Fruit fly (Drosophila melanogaster) whole organism, embryonic: Measurements from ENCODE around the gene CG42512.
A peak's percentile ranks its signal among the peaks of the same experiment; 100 is the strongest.

Experiments
- Antp ChIP-seq: fragments of 200-800 bp; sonication (Bioruptor generic); optimal IDR thresholded peaks from 3 replicates; lab custom pipeline; 2016; ENCODE audit warnings: missing biosample characterization, missing genetic modification characterization
- B-H1 ChIP-seq: fragments of 200-800 bp; sonication (Bioruptor generic); IDR thresholded peaks from 3 replicates; pipeline ENCODE4 v1.3.6; 2022; ENCODE audit warnings: missing biosample characterization, missing genetic modification characterization
- Blimp-1 ChIP-seq: fragments of 200-800 bp; sonication (Bioruptor generic); optimal IDR thresholded peaks from 3 replicates; lab custom pipeline; 2018; ENCODE audit warnings: missing biosample characterization, missing genetic modification characterization, mild to moderate bottlenecking, moderate library complexity, missing genetic modification reagents
- CG10267 ChIP-seq: fragments of 200-800 bp; sonication (Bioruptor generic); optimal IDR thresholded peaks from 2 replicates; lab custom pipeline; 2018; ENCODE audit warnings: missing biosample characterization, mild to moderate bottlenecking, missing genetic modification characterization, moderate library complexity
- CG10543 ChIP-seq: fragments of 200-800 bp; sonication (Bioruptor generic); optimal IDR thresholded peaks from 3 replicates; lab custom pipeline; 2017; ENCODE audit warnings: missing biosample characterization, mild to moderate bottlenecking, missing genetic modification characterization, moderate library complexity
- CG11456 ChIP-seq: fragments of 200-800 bp; sonication (Bioruptor generic); IDR thresholded peaks from 3 replicates; pipeline ENCODE4 v1.3.6; 2022; ENCODE audit warnings: missing biosample characterization, missing genetic modification characterization
- CG12155 ChIP-seq: fragments of 200-800 bp; sonication (Bioruptor generic); optimal IDR thresholded peaks from 3 replicates; lab custom pipeline; 2016; ENCODE audit warnings: missing biosample characterization, missing genetic modification characterization
- CG12299 ChIP-seq: fragments of 200-800 bp; sonication (Bioruptor generic); optimal IDR thresholded peaks from 2 replicates; lab custom pipeline; 2018; ENCODE audit warnings: missing biosample characterization, mild to moderate bottlenecking, missing genetic modification characterization
- CG12659 ChIP-seq: fragments of 200-800 bp; sonication (Bioruptor generic); optimal IDR thresholded peaks from 3 replicates; lab custom pipeline; 2017; ENCODE audit warnings: mild to moderate bottlenecking, missing biosample characterization, missing genetic modification reagents, missing genetic modification characterization
- CG15479 ChIP-seq: fragments of 200-800 bp; sonication (Bioruptor generic); optimal IDR thresholded peaks from 3 replicates; lab custom pipeline; 2019; ENCODE audit warnings: missing biosample characterization, mild to moderate bottlenecking, missing genetic modification characterization, moderate library complexity
- CG2712 ChIP-seq: fragments of 200-800 bp; optimal IDR thresholded peaks from 3 replicates; lab custom pipeline; 2019; ENCODE audit warnings: missing biosample characterization, mild to moderate bottlenecking, missing genetic modification characterization, moderate library complexity
- CG30403 ChIP-seq: fragments of 200-800 bp; sonication (Bioruptor generic); optimal IDR thresholded peaks from 3 replicates; lab custom pipeline; 2016; ENCODE audit warnings: missing biosample characterization, missing genetic modification characterization
- CG30431 ChIP-seq: fragments of 200-800 bp; sonication (Bioruptor generic); optimal IDR thresholded peaks from 2 replicates; lab custom pipeline; 2017; ENCODE audit warnings: missing biosample characterization, missing genetic modification characterization
- CG3163 ChIP-seq: fragments of 200-800 bp; sonication (Bioruptor generic); optimal IDR thresholded peaks from 3 replicates; lab custom pipeline; 2016; ENCODE audit warnings: missing biosample characterization, missing genetic modification characterization
- CG34422 ChIP-seq: fragments of 200-800 bp; sonication (Bioruptor generic); IDR thresholded peaks from 3 replicates; pipeline ENCODE4 v1.3.6; 2022; ENCODE audit warnings: missing biosample characterization, missing genetic modification characterization
- CG3995 ChIP-seq: fragments of 200-800 bp; sonication (Bioruptor generic); optimal IDR thresholded peaks from 3 replicates; lab custom pipeline; 2016; ENCODE audit warnings: missing biosample characterization, missing genetic modification characterization
- CG5953 ChIP-seq: fragments of 200-800 bp; sonication (Bioruptor generic); IDR thresholded peaks from 2 replicates; pipeline ENCODE4 v1.3.6; 2022; ENCODE audit warnings: missing biosample characterization, missing genetic modification characterization
- CG6689 ChIP-seq: fragments of 200-800 bp; sonication (Bioruptor generic); IDR thresholded peaks from 2 replicates; pipeline ENCODE4 v1.3.6; 2022; ENCODE audit warnings: missing biosample characterization, missing genetic modification characterization
- CG7357 ChIP-seq: fragments of 200-800 bp; sonication (Bioruptor generic); IDR thresholded peaks from 3 replicates; pipeline ENCODE4 v1.3.6; 2022; ENCODE audit warnings: missing biosample characterization, missing genetic modification characterization
- CG7786 ChIP-seq: fragments of 200-800 bp; sonication (Bioruptor generic); optimal IDR thresholded peaks from 2 replicates; lab custom pipeline; 2016; ENCODE audit warnings: missing biosample characterization, missing genetic modification characterization
- CG7839 ChIP-seq: fragments of 200-800 bp; sonication (Bioruptor generic); optimal IDR thresholded peaks from 3 replicates; lab custom pipeline; 2018; ENCODE audit warnings: missing biosample characterization, mild to moderate bottlenecking, missing genetic modification characterization, moderate library complexity
- CG8089 ChIP-seq: fragments of 200-800 bp; sonication (Bioruptor generic); optimal IDR thresholded peaks from 3 replicates; lab custom pipeline; 2016; ENCODE audit warnings: missing biosample characterization, missing genetic modification characterization
- CHES-1-like ChIP-seq: fragments of 200-800 bp; sonication (Bioruptor generic); optimal IDR thresholded peaks from 2 replicates; lab custom pipeline; 2016; ENCODE audit warnings: missing biosample characterization, missing genetic modification characterization
- CTCF ChIP-seq: fragments of 200-800 bp; sonication (Bioruptor generic); optimal IDR thresholded peaks from 2 replicates; lab custom pipeline; 2017; ENCODE audit warnings: missing biosample characterization, mild to moderate bottlenecking, missing genetic modification characterization, moderate library complexity
- Gsc ChIP-seq: fragments of 200-800 bp; sonication (Bioruptor generic); IDR thresholded peaks from 2 replicates; pipeline ENCODE4 v1.3.6; 2022; ENCODE audit warnings: missing biosample characterization, missing genetic modification characterization
- HLH3B ChIP-seq: fragments of 200-800 bp; sonication (Bioruptor generic); IDR thresholded peaks from 2 replicates; pipeline ENCODE4 v1.3.6; 2022; ENCODE audit warnings: missing biosample characterization, missing genetic modification characterization
- Hr78 ChIP-seq, 2 experiments: fragments of 200-800 bp in 1 of 2; fragments of >200 bp in 1 of 2; sonication (Bioruptor generic) in 1 of 2; optimal IDR thresholded peaks; 2 replicates each; lab custom pipeline; 2017 to 2019; ENCODE audit warnings: missing biosample characterization in 2 of 2, missing genetic modification characterization in 2 of 2, mild to moderate bottlenecking in 1 of 2, moderate library complexity in 1 of 2
- Hsf ChIP-seq: fragments of 200-800 bp; sonication (Bioruptor generic); optimal IDR thresholded peaks from 3 replicates; lab custom pipeline; 2016; ENCODE audit warnings: missing biosample characterization, missing genetic modification characterization
- Jarid2 ChIP-seq: fragments of 200-800 bp; sonication (Bioruptor generic); optimal IDR thresholded peaks from 3 replicates; lab custom pipeline; 2017; ENCODE audit warnings: mild to moderate bottlenecking, missing biosample characterization, missing genetic modification reagents, missing genetic modification characterization
- Oli ChIP-seq: fragments of 200-800 bp; sonication (Bioruptor generic); optimal IDR thresholded peaks from 2 replicates; lab custom pipeline; 2018; ENCODE audit warnings: missing biosample characterization, mild to moderate bottlenecking, missing genetic modification characterization, moderate library complexity
- Pdp1 ChIP-seq, 2 experiments: fragments of 200-800 bp; sonication (Bioruptor generic); optimal IDR thresholded peaks; 3 replicates each; lab custom pipeline; 2016; ENCODE audit warnings: missing biosample characterization in 2 of 2, missing genetic modification characterization in 2 of 2, mild to moderate bottlenecking in 1 of 2, moderate library complexity in 1 of 2
- Sox102F ChIP-seq: fragments of 200-800 bp; sonication (Bioruptor generic); optimal IDR thresholded peaks from 2 replicates; lab custom pipeline; 2018; ENCODE audit warnings: missing biosample characterization, mild to moderate bottlenecking, missing genetic modification characterization, moderate library complexity
- Vsx1 ChIP-seq: fragments of 200-800 bp; sonication (Bioruptor generic); optimal IDR thresholded peaks from 2 replicates; lab custom pipeline; 2017; ENCODE audit warnings: missing biosample characterization, mild to moderate bottlenecking, missing genetic modification characterization, missing genetic modification reagents
- Xrp1 ChIP-seq: fragments of 200-800 bp; sonication (Bioruptor generic); IDR thresholded peaks from 2 replicates; pipeline ENCODE4 v1.3.6; 2022; ENCODE audit warnings: missing biosample characterization, missing genetic modification characterization
- bigmax ChIP-seq: fragments of 200-800 bp; sonication (Bioruptor generic); optimal IDR thresholded peaks from 2 replicates; lab custom pipeline; 2018; ENCODE audit warnings: missing biosample characterization, mild to moderate bottlenecking, missing genetic modification characterization
- cas ChIP-seq: fragments of 200-800 bp; sonication (Bioruptor generic); IDR thresholded peaks from 2 replicates; pipeline ENCODE4 v1.3.6; 2022; ENCODE audit warnings: missing biosample characterization, missing genetic modification characterization
- chif ChIP-seq, 2 experiments: fragments of 200-800 bp; sonication (Bioruptor generic); optimal IDR thresholded peaks; 3 replicates each; lab custom pipeline; 2016; ENCODE audit warnings: missing biosample characterization in 2 of 2, missing genetic modification characterization in 2 of 2
- crp ChIP-seq, 2 experiments: fragments of 200-800 bp; sonication (Bioruptor generic); optimal IDR thresholded peaks; 2 replicates in 1 of 2; 3 replicates in 1 of 2; lab custom pipeline; 2017; ENCODE audit warnings: missing biosample characterization in 2 of 2, missing genetic modification characterization in 2 of 2, mild to moderate bottlenecking in 1 of 2, moderate library complexity in 1 of 2
- dati ChIP-seq: fragments of 200-800 bp; sonication (Bioruptor generic); IDR thresholded peaks from 2 replicates; pipeline ENCODE4 v1.3.6; 2022; ENCODE audit warnings: missing biosample characterization, missing genetic modification characterization
- dpn ChIP-seq, 2 experiments: fragments of 200-800 bp; sonication (Bioruptor generic); optimal IDR thresholded peaks; 3 replicates each; lab custom pipeline; 2016; ENCODE audit warnings: missing biosample characterization in 2 of 2, missing genetic modification characterization in 2 of 2
- dysf ChIP-seq: fragments of 200-800 bp; sonication (Bioruptor generic); IDR thresholded peaks from 3 replicates; pipeline ENCODE4 v1.3.6; 2022; ENCODE audit warnings: missing biosample characterization, missing genetic modification characterization
- grau ChIP-seq: fragments of 200-800 bp; optimal IDR thresholded peaks from 3 replicates; lab custom pipeline; 2019; ENCODE audit warnings: missing biosample characterization, mild to moderate bottlenecking, missing genetic modification characterization, moderate library complexity
- hth ChIP-seq: fragments of >200 bp; optimal IDR thresholded peaks from 2 replicates; lab custom pipeline; 2017; ENCODE audit warnings: inconsistent platforms
- kni ChIP-seq: fragments of 200-800 bp; sonication (Bioruptor generic); optimal IDR thresholded peaks from 3 replicates; lab custom pipeline; 2017; ENCODE audit warnings: mild to moderate bottlenecking, missing biosample characterization, missing genetic modification reagents, missing genetic modification characterization
- odd ChIP-seq: fragments of 200-800 bp; sonication (Bioruptor generic); optimal IDR thresholded peaks from 2 replicates; lab custom pipeline; 2017; ENCODE audit warnings: missing biosample characterization, mild to moderate bottlenecking, missing genetic modification characterization
- pfk ChIP-seq: fragments of 200-800 bp; sonication (Bioruptor generic); optimal IDR thresholded peaks from 2 replicates; lab custom pipeline; 2018; ENCODE audit warnings: missing biosample characterization, mild to moderate bottlenecking, missing genetic modification characterization, moderate library complexity
- ranshi ChIP-seq: fragments of 200-800 bp; sonication (Bioruptor generic); IDR thresholded peaks from 2 replicates; pipeline ENCODE4 v1.3.6; 2022; ENCODE audit warnings: missing biosample characterization, missing genetic modification characterization
- sqz ChIP-seq: fragments of 200-800 bp; sonication (Bioruptor generic); optimal IDR thresholded peaks from 3 replicates; lab custom pipeline; 2018; ENCODE audit warnings: missing biosample characterization, mild to moderate bottlenecking, missing genetic modification characterization
- stwl ChIP-seq: fragments of 200-800 bp; sonication (Bioruptor generic); optimal IDR thresholded peaks from 3 replicates; lab custom pipeline; 2018; ENCODE audit warnings: missing biosample characterization, mild to moderate bottlenecking, missing genetic modification characterization, moderate library complexity
- tap ChIP-seq: fragments of 200-800 bp; optimal IDR thresholded peaks from 3 replicates; lab custom pipeline; 2019; ENCODE audit warnings: missing biosample characterization, mild to moderate bottlenecking, missing genetic modification characterization, moderate library complexity
- ttk ChIP-seq: fragments of 200-800 bp; sonication (Bioruptor generic); IDR thresholded peaks from 2 replicates; pipeline ENCODE4 v2.1.2; 2022; ENCODE audit warnings: missing biosample characterization, missing genetic modification characterization

CG42512 gene

dm6 chrX:16690499-16690898 lies 39.3 kb downstream of the CG42512 start (continued):
- TF ChIP-seq Blimp-1 (GFP tag; lab: Kevin White, UChicago), result peak; percentile 28
- TF ChIP-seq CG7786 (GFP tag; lab: Kevin White, UChicago), result no peak
- no peak for TF ChIP-seq Vsx1
- no peak for TF ChIP-seq CG11456 (GFP tag; lab: Robert Waterston, UW)
- TF ChIP-seq Hr78 (GFP tag; optimal IDR thresholded peaks at IDR 0.05; lab: Kevin White, UChicago), result no peak
- TF ChIP-seq CG10267 (tag; lab: Kevin White, UChicago), result no peak
- peak; percentile 43; the same call in 1 of the 2 replicates for TF ChIP-seq Xrp1 (GFP tag; lab: Robert Waterston, UW)
- peak; percentile 45 for TF ChIP-seq CG7839
- TF ChIP-seq CG3163 (GFP tag; lab: Kevin White, UChicago), result no peak
- peak; percentile 85 for TF ChIP-seq grau (tag; lab: Kevin White, UChicago)
- TF ChIP-seq tap (tag; lab: Kevin White, UChicago), result no peak
- TF ChIP-seq CG12659 (GFP tag; lab: Kevin White, UChicago), result no peak
- TF ChIP-seq CG10543 (GFP tag; lab: Kevin White, UChicago), result peak; percentile 21
- no peak for TF ChIP-seq CG7357 (GFP tag; lab: Robert Waterston, UW)
- peak; percentile 12 for TF ChIP-seq CG2712 (tag; lab: Kevin White, UChicago)
- no peak for TF ChIP-seq crp (GFP tag; optimal IDR thresholded peaks at IDR 0.05; lab: Kevin White, UChicago)
- no peak for TF ChIP-seq hth (lab: Kevin White, UChicago)
- peak; percentile 42 for TF ChIP-seq Sox102F (GFP tag; lab: Kevin White, UChicago)
- no peak for TF ChIP-seq kni (GFP tag; lab: Kevin White, UChicago)
- TF ChIP-seq CG8089 (GFP tag; lab: Kevin White, UChicago), result peak; percentile 7
- TF ChIP-seq Hsf, result peak; percentile 25
- no peak for TF ChIP-seq CG15479 (GFP tag; lab: Kevin White, UChicago)
- no peak for TF ChIP-seq CG3995 (GFP tag; lab: Kevin White, UChicago)
- TF ChIP-seq cas, result no peak
- TF ChIP-seq sqz (GFP tag; lab: Kevin White, UChicago), result no peak
- TF ChIP-seq Gsc (GFP tag; lab: Robert Waterston, UW), result 0 out of 2 replicates have a peak, but pooled peaks have one; percentile 19
- no peak for TF ChIP-seq odd
- TF ChIP-seq CG30403 (GFP tag; lab: Kevin White, UChicago), result peak; percentile 21
- TF ChIP-seq CTCF (GFP tag; lab: Kevin White, UChicago), result no peak
- TF ChIP-seq CG6689 (GFP tag; lab: Robert Waterston, UW), result peak; percentile 42; the same call in 1 of the 2 replicates
- no peak for TF ChIP-seq dpn (GFP tag; optimal IDR thresholded peaks at IDR 0.05; lab: Kevin White, UChicago)
- peak; percentile 53; the same call in 2 of the 3 replicates for TF ChIP-seq dysf (GFP tag; lab: Robert Waterston, UW)
- 0 out of 2 replicates have a peak, but pooled peaks have one; percentile 36 for TF ChIP-seq ttk (GFP tag; lab: Robert Waterston, UW)
- peak; percentile 11 to 34 for TF ChIP-seq Pdp1 (GFP tag; optimal IDR thresholded peaks at IDR 0.05; lab: Kevin White, UChicago)
- TF ChIP-seq CHES-1-like (GFP tag; lab: Kevin White, UChicago), result no peak
- no peak for TF ChIP-seq CG12155
- no peak for TF ChIP-seq CG34422
- TF ChIP-seq CG5953, result no peak
- no peak for TF ChIP-seq pfk
- 0 out of 2 replicates have a peak, but pooled peaks have one; percentile 17 for TF ChIP-seq ranshi
- TF ChIP-seq Jarid2, result no peak
- no peak for TF ChIP-seq B-H1
- peak in 1 of 2 experiments; percentile 28 for TF ChIP-seq chif (GFP tag; optimal IDR thresholded peaks at IDR 0.05; lab: Kevin White, UChicago)
- TF ChIP-seq dati (GFP tag; lab: Robert Waterston, UW), result no peak
- TF ChIP-seq HLH3B (GFP tag; lab: Robert Waterston, UW), result peak; percentile 44; the same call in 1 of the 2 replicates
- peak; percentile 28 for TF ChIP-seq Oli (tag; lab: Kevin White, UChicago)
- no peak for TF ChIP-seq CG12299 (tag; lab: Kevin White, UChicago)
- TF ChIP-seq stwl, result no peak
- peak; percentile 9 for TF ChIP-seq Antp (GFP tag; lab: Kevin White, UChicago)
- TF ChIP-seq CG30431 (GFP tag; lab: Kevin White, UChicago), result peak; percentile 16
- TF ChIP-seq bigmax (GFP tag; lab: Kevin White, UChicago), result no peak
